Fruit fly (Drosophila melanogaster) whole organism: Measurements from ENCODE around the gene Cdk1.

Experiments
- CG8478 ChIP-seq: fragments of >200 bp; optimal IDR thresholded peaks from 2 replicates; lab custom pipeline; 2018; ENCODE audit warnings: inconsistent platforms
- Dll ChIP-seq: fragments of >200 bp; optimal IDR thresholded peaks from 2 replicates; lab custom pipeline; 2017
- EcR ChIP-seq, 2 experiments: fragments of >200 bp; optimal IDR thresholded peaks; 2 replicates each; lab custom pipeline; 2017; ENCODE audit warnings: missing biosample characterization in 2 of 2, missing genetic modification characterization in 2 of 2, missing genetic modification reagents in 2 of 2
- pan ChIP-seq: fragments of >200 bp; optimal IDR thresholded peaks from 2 replicates; lab custom pipeline; 2017
- psq ChIP-seq: fragments of >200 bp; optimal IDR thresholded peaks from 2 replicates; lab custom pipeline; 2017
- usp ChIP-seq: fragments of >200 bp; optimal IDR thresholded peaks from 2 replicates; lab custom pipeline; 2017; ENCODE audit warnings: missing biosample characterization, missing genetic modification characterization, mixed read lengths

Gene Cdk1

DNA sequence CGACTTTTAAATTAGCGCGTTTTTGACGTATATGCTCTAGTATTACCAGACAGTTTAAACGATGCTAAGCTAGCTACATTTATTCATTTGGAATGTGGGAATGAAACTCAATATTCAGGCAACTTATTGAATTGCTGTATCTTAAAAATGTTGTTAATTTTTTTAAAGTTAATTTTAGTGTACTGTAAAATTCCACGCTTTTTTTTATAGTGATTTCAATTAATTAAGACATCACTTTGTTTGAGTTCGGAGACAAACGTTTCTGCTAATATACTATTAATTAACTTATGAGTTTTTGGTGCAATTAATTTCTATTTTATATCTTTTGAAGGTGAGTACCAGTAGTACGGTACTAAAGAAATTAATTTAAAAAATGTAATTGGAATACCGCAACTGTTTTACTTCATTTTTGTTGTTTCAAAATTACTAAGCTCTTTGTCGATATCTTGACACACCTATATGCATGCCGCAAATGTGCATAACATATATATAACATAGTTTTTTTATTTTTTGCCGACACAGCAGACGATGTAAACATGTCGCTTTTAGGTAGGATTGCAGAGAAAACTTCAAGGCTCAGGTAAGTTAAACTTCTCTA is at the start of gene Cdk1, which contains the start of gene mRpS7:
Gene Cdk1, minus strand, starts transcription at position 55 of the 598 bp plus-strand sequence.
Gene mRpS7, plus strand, starts transcription at position 455 of the 598 bp plus-strand sequence.
- TF ChIP-seq psq (lab: Kevin White, UChicago) (no peak), CG8478 (no peak), pan (lab: Kevin White, UChicago) (no peak), Dll (lab: Kevin White, UChicago) (no peak), usp (GFP tag; lab: Kevin White, UChicago) (no peak), EcR (GFP tag; optimal IDR thresholded peaks at IDR 0.05; lab: Kevin White, UChicago) (no peak)

DNA sequence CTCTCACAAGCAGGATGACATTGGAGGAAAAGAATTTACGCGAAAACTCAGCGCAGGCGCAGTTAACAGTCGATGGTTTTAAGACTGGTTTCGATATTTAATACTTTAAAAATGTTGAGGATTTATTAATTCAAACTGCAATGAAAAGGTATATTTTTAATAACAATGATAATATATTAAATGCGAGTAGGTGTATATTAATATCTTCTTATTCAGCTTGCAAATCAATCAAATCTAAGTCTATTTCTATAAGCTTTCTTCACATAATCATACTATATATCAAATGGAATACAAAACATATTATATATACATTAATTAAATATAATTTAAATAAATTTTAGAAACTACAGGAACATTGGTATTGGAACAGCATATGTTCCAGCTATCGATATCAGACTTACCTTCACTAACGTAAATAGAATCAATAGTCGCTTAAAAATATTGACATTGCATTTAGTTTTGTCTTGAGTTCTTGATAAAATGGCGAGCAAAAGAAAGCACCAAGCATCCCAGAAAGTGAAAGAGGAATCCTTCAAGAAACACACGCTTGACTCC is 49.6 kb upstream of the Cdk1 start, which contains the start of the genes TBC1D16 and holn1:
Gene TBC1D16, minus strand, starts transcription at position 51 of the 555 bp plus-strand sequence.
Gene holn1, plus strand, starts transcription at position 390 of the 555 bp plus-strand sequence.
- TF ChIP-seq CG8478: no peak
- TF ChIP-seq EcR (GFP tag; optimal IDR thresholded peaks at IDR 0.05; lab: Kevin White, UChicago): no peak
- TF ChIP-seq psq (lab: Kevin White, UChicago): no peak
- TF ChIP-seq pan (lab: Kevin White, UChicago): no peak
- TF ChIP-seq Dll (lab: Kevin White, UChicago): no peak
- no peak for TF ChIP-seq usp (GFP tag; lab: Kevin White, UChicago)

DNA sequence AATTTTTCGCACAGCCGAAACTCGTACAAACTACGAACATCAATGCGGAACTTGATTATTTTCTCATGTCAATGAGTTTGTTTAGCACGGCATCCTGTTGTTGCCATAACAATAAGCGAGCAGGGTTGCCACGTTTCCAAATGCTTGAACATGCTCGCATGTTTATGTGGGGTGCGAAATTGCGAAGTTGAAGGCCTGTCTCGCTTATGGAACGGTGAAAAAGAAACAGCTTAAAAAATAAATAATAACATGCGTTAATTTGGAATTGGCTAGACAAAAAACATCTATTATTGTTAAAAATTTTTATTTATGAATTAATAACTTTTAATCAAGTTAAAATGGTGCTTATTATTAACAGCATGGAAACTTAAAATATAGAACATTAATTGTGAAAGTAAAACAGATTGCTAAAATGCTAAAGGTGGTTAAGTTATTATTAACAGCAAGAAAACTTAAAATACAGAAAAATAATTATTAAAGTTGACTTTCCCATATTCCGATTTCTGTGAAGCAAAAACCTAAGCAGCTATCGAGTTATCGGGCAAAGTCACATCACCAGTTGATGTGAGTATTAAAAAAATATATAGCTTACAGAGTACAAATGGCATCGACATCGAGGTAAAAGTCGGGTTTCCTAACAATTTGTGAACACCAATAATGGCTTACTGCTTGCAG is 44.9 kb upstream of the Cdk1 start, which contains the start of the genes Bug22 and TfIIB:
Gene Bug22, minus strand, starts transcription at position 117 of the 675 bp plus-strand sequence.
Gene TfIIB, plus strand, starts transcription at position 537 of the 675 bp plus-strand sequence.
- no peak for TF ChIP-seq pan (lab: Kevin White, UChicago)
- no peak for TF ChIP-seq Dll (lab: Kevin White, UChicago)
- TF ChIP-seq CG8478: no peak
- no peak for TF ChIP-seq EcR (GFP tag; optimal IDR thresholded peaks at IDR 0.05; lab: Kevin White, UChicago)
- TF ChIP-seq psq (lab: Kevin White, UChicago): no peak
- no peak for TF ChIP-seq usp (GFP tag; lab: Kevin White, UChicago)

DNA sequence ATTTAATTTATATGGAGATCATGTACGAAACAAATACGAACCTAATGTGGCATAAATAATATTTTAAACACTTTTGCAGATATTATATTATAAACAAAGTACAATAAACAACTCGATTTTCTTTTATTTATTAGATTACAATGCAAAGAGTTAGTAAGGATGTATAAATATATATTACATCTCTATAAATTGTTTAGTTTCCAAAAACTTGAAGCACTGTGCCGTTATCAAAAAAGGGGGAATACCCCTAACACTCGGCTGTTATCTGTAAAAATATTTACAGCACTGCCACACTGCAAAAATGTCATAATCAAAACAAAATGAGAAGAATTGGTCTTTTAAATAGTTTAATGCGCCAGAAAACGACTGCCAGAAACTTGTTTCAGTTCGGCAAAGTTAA is 42.5 kb upstream of the Cdk1 start, which contains the start of gene CG5188:
Gene CG5188, plus strand, starts transcription at position 302 of the 400 bp plus-strand sequence.
- TF ChIP-seq EcR (GFP tag; optimal IDR thresholded peaks at IDR 0.05; lab: Kevin White, UChicago) (no peak), Dll (lab: Kevin White, UChicago) (no peak), CG8478 (no peak), usp (GFP tag; lab: Kevin White, UChicago) (no peak), pan (lab: Kevin White, UChicago) (no peak), psq (lab: Kevin White, UChicago) (no peak)

DNA sequence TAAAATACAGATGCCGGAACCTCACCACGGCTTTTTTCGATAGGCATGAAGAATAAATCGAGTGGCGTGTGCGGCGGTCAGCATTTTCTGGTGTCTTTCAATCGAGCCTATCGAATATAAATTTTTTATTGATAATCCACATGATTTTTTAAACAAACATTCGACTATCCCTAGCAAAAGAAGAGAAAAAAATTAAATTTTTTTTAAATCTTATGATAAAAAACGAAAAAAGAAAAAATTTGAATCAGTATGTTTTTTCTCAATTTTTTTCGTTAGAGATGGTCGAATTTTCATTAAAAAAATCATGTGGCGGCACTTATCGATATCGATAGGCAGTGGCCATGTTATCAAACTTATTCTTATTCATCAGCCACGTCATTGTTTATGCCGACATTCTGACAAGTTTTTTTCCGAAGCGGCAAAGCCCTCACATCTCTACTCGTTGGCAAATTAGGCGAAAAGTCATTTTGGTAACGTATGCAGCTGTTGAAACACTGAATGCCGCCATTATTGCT is 40.5 kb upstream of the Cdk1 start, which contains the start of the genes SmB and KdelR:
Gene SmB, minus strand, starts transcription at position 94 of the 515 bp plus-strand sequence.
Gene KdelR, plus strand, starts transcription at position 354 of the 515 bp plus-strand sequence.
- no peak for TF ChIP-seq CG8478
- no peak for TF ChIP-seq pan (lab: Kevin White, UChicago)
- no peak for TF ChIP-seq usp (GFP tag; lab: Kevin White, UChicago)
- TF ChIP-seq psq (lab: Kevin White, UChicago): no peak
- no peak for TF ChIP-seq Dll (lab: Kevin White, UChicago)
- no peak for TF ChIP-seq EcR (GFP tag; optimal IDR thresholded peaks at IDR 0.05; lab: Kevin White, UChicago)

DNA sequence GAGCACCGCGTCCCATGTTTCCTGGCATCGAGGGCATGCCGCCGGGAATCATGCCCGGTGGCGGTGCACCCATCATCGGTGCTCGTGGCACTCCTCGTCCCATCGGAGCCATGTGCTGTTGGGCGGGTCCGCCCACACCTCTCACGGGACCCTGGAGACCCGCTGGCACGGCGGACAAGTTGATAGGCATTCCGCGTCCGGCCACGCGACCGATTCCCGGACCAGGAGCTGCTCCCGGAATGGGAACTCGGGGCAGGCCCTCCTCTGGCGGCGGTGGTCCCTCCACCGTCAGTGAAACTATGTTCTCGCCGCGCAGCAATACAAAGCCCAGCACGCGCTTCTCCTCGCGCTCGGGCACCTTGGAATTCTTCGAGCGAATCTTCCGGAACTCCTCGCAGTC is 39.5 kb upstream of the Cdk1 start:
- TF ChIP-seq usp (GFP tag; lab: Kevin White, UChicago): no peak
- TF ChIP-seq psq (lab: Kevin White, UChicago): no peak
- no peak for TF ChIP-seq CG8478
- no peak for TF ChIP-seq Dll (lab: Kevin White, UChicago)
- no peak for TF ChIP-seq pan (lab: Kevin White, UChicago)
- TF ChIP-seq EcR (GFP tag; optimal IDR thresholded peaks at IDR 0.05; lab: Kevin White, UChicago): no peak

DNA sequence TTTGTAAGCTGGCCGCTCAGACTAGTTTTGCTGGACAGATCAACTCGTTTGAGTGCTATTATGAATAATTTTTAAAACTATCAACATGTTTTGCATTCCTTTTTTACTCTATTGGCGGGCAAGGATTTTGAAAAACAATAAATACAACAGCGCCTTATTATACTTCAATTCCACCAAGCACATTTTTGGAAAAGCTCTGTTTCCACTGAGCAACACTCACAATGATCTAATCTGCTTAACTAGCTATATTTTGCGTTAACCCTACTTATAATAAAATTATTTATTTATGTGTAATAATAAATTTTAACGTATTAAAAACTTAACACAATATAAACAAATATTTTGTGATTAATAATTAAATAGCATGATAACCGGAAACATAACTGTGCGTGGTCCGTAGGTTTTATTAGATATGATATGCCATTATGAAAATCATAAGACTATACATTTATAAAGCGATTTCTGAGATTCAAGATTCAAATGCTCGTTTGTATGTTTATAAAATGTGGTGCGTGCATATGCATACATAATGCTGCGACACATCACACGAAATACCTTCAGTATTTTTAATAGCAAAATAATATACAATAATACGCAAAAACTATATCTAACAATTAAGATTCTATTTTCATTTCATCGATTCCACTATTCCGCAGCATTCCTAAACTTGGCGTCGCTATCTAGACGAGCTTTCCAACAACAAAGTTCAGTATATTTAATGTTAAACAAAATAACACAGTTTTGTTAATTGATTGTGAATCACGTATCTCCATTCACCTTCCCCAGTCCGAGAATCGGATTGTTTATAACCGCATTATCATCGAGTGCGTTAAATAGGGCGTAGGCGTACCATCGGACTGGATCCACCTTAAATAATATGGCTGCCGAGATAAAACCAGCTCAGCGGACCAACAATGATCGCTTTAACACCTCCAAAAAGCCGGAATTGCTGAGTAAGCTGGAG is 36.9 kb upstream of the Cdk1 start, which contains the start of the genes pie and Wdfy2:
Gene pie, minus strand, starts transcription at position 138 of the 964 bp plus-strand sequence.
Gene Wdfy2, plus strand, starts transcription at position 649 of the 964 bp plus-strand sequence.
- no peak for TF ChIP-seq EcR (GFP tag; optimal IDR thresholded peaks at IDR 0.05; lab: Kevin White, UChicago)
- TF ChIP-seq Dll (lab: Kevin White, UChicago): no peak
- TF ChIP-seq psq (lab: Kevin White, UChicago): no peak
- TF ChIP-seq usp (GFP tag; lab: Kevin White, UChicago): no peak
- TF ChIP-seq pan (lab: Kevin White, UChicago): no peak
- TF ChIP-seq CG8478: no peak

DNA sequence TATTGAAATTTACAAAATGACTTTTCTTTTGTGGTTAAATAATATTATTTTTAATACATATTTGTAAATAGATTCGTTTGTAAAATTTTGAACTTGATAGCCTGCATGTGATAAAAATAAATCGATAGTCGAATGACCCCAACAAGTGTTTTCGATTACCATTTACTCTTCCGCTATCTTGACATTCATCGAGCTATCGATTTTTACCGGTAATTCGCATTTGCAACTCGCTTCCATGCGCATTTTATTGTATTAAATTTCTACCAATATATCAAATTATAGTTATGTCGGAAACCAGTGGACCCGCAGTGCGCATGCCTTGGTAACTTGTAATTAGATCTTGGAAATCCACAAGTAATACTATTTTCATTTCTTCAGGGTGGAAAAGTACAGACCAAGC is 32.9 kb upstream of the Cdk1 start, which contains the start of gene RfC3:
Gene RfC3, plus strand, starts transcription at position 210 of the 400 bp plus-strand sequence.
- TF ChIP-seq usp (GFP tag; lab: Kevin White, UChicago): no peak
- no peak for TF ChIP-seq pan (lab: Kevin White, UChicago)
- no peak for TF ChIP-seq psq (lab: Kevin White, UChicago)
- TF ChIP-seq Dll (lab: Kevin White, UChicago): no peak
- no peak for TF ChIP-seq CG8478
- TF ChIP-seq EcR (GFP tag; optimal IDR thresholded peaks at IDR 0.05; lab: Kevin White, UChicago): no peak

DNA sequence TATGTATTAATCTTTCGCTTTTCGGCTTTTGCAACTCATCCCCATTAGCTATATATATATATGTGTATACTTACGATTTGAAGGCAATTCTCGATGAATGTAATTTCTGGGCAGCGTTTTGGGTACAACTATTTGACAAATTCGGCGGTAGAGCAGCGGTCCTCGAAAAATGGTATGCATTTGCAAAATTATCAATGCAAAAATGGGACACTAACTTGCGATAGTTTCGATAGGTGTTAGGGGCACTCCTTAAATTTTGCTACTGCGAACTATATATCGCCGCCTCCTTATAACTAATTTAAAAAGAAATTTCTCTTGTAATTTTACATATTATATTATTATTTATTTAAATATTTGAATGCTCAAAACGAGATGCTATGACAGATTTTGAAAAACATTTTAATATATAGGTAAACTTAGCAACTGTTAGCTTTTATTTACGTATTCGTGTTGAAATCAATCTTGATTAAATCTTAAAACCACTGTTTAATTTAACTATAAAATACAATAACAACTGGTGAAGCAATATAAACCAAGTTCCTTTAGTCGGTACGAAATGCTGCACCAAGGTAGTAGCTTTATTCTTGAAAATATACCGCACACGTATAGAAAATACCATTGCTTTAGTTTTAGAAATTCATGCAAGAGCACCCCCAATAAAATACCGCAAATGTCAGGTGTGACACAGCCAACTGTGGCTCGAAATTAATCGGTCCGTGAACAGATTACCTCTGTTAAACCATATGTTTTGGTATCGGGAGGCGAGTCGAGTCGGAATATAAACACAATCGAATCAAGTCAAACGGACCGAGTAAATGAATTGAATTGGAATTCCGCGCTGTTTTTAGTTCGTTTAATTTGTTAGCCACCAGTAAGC is 27.4 kb upstream of the Cdk1 start, which contains the start of the genes CG5355 and Klp31E:
Gene CG5355, minus strand, starts transcription at position 213 of the 877 bp plus-strand sequence.
Gene Klp31E, plus strand, starts transcription at position 767 of the 877 bp plus-strand sequence.
- TF ChIP-seq psq (lab: Kevin White, UChicago) (no peak), Dll (lab: Kevin White, UChicago) (no peak), CG8478 (no peak), usp (GFP tag; lab: Kevin White, UChicago) (no peak), EcR (GFP tag; optimal IDR thresholded peaks at IDR 0.05; lab: Kevin White, UChicago) (no peak), pan (lab: Kevin White, UChicago) (no peak)
